Fruit fly (Drosophila melanogaster) Kc167 (cell line): ENCODE data around the gene CG13731.

Experiments used
- Sin3A ChIP-seq: fragments of >200 bp; optimal IDR thresholded peaks from 2 replicates; lab custom pipeline; 2018; ENCODE audit warnings: missing external identifiers
- h ChIP-seq: fragments of >200 bp; optimal IDR thresholded peaks from 3 replicates; lab custom pipeline; 2018; ENCODE audit warnings: missing external identifiers
- insv ChIP-seq: fragments of >200 bp; optimal IDR thresholded peaks from 3 replicates; lab custom pipeline; 2018; ENCODE audit warnings: missing external identifiers
- psq ChIP-seq: fragments of >200 bp; optimal IDR thresholded peaks from 2 replicates; lab custom pipeline; 2017; ENCODE audit warnings: missing external identifiers

DNA sequence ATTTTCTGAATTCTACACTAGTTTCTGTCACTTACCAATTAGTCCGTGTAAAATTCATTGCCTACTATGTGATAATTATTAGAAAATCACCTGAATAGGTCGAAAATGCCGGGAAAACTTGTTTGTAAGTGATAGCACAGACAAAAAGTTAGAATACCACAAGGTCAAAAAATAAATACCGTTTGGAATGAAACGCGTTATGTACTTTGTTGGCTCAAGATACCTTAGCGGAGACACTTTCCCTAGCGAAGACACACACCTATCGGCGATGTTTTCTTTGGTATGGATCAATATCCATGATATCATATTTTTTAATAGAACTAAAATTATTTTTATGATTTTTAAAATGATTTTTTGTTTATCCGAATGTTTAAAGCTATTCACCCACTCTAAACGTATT is 49.6 kb downstream of the CG13731 start, which contains the start of gene CG6479:
- no peak for TF ChIP-seq psq
- TF ChIP-seq Sin3A, result no peak
- no peak for TF ChIP-seq insv (lab: Kevin White, UChicago)
- no peak for TF ChIP-seq h (lab: Kevin White, UChicago)
